Fruit fly (Drosophila melanogaster): Measurements from ENCODE around the gene fuss.

Gene fuss

dm6 chr4:963717-964116 lies 14.6 kb downstream of the fuss start:
- TF ChIP-seq noc (tag; optimal IDR thresholded peaks at IDR 0.05): no peak

dm6 chr4:963193-963592 lies 15.1 kb downstream of the fuss start:
- no peak for TF ChIP-seq noc (tag; optimal IDR thresholded peaks at IDR 0.05)

- no peak for TF ChIP-seq noc (tag; optimal IDR thresholded peaks at IDR 0.05)
These were observed 17.2 kb downstream of the fuss start for dm6 chr4:961045-961576.

- TF ChIP-seq noc (tag; optimal IDR thresholded peaks at IDR 0.05): no peak
These were observed 18.3 kb downstream of the fuss start for dm6 chr4:959921-960536.

dm6 chr4:959110-959920 lies 19.0 kb downstream of the fuss start:
- no peak for TF ChIP-seq noc (tag; optimal IDR thresholded peaks at IDR 0.05)

- no peak for TF ChIP-seq noc (tag; optimal IDR thresholded peaks at IDR 0.05)
These were observed 20.1 kb downstream of the fuss start, which contains the start of gene 4E-T for dm6 chr4:958093-958649. 4E-T (minus strand) TSS chr4:958392.

dm6 chr4:949313-949712 lies 29.0 kb downstream of the fuss start:
- TF ChIP-seq noc (tag; optimal IDR thresholded peaks at IDR 0.05): no peak

- TF ChIP-seq noc (tag; optimal IDR thresholded peaks at IDR 0.05): no peak
These were observed 32.1 kb downstream of the fuss start for dm6 chr4:946197-946596.

dm6 chr4:944354-944753 lies 33.9 kb downstream of the fuss start:
- no peak for TF ChIP-seq noc (tag; optimal IDR thresholded peaks at IDR 0.05)

dm6 chr4:937119-937518 lies 41.2 kb downstream of the fuss start:
- no peak for TF ChIP-seq noc (tag; optimal IDR thresholded peaks at IDR 0.05)

dm6 chr4:936036-936869 lies 42.0 kb downstream of the fuss start, which contains the start of gene mGluR:
mGluR (plus strand) TSS chr4:936819.
- no peak for TF ChIP-seq noc (tag; optimal IDR thresholded peaks at IDR 0.05)

dm6 chr4:930311-931198 lies 47.7 kb downstream of the fuss start, which contains the start of gene eIF4G1:
eIF4G1 (minus strand) TSS chr4:930715.
- TF ChIP-seq noc (tag; optimal IDR thresholded peaks at IDR 0.05): no peak

dm6 chr4:922592-922991 lies 55.7 kb downstream of the fuss start:
- TF ChIP-seq noc (tag; optimal IDR thresholded peaks at IDR 0.05): no peak

All from whole organism, larva.